Worm (Caenorhabditis elegans) whole organism, midembryonic: ENCODE measurements around the gene F31F4.11.

ENCODE experiments used
- cog-1 ChIP-seq: sonication (generic microtip); optimal IDR thresholded peaks from 2 replicates; lab custom pipeline; 2016; ENCODE audit warnings: missing genetic modification characterization, missing compliant biosample characterization
- flt-1 ChIP-seq: fragments of 200-800 bp; sonication (Bioruptor generic); IDR thresholded peaks from 2 replicates; pipeline ENCODE4 v1.3.6; 2022; ENCODE audit warnings: missing genetic modification characterization, missing compliant biosample characterization
- klf-2 ChIP-seq: fragments of 200-800 bp; sonication (Bioruptor generic); conservative IDR thresholded peaks from 2 replicates; pipeline ENCODE4 v1.3.6; 2022; ENCODE audit warnings: missing genetic modification reagents, missing genetic modification characterization, missing compliant biosample characterization
- med-1 ChIP-seq: sonication (generic microtip); optimal IDR thresholded peaks from 2 replicates; lab custom pipeline; 2017; ENCODE audit warnings: missing genetic modification characterization, mild to moderate bottlenecking, missing compliant biosample characterization, antibody characterized with exemption, missing genetic modification reagents; ENCODE audit not compliant: insufficient read depth
- tab-1 ChIP-seq: fragments of 200-800 bp; sonication (Bioruptor generic); IDR thresholded peaks from 2 replicates; pipeline ENCODE4 v1.3.6; 2022; ENCODE audit warnings: missing genetic modification characterization, missing compliant biosample characterization
- ztf-29 ChIP-seq: fragments of 200-800 bp; sonication (Bioruptor generic); IDR thresholded peaks from 2 replicates; pipeline ENCODE4 v1.3.6; 2022; ENCODE audit warnings: missing genetic modification reagents, missing genetic modification characterization, missing compliant biosample characterization

- TF ChIP-seq klf-2 (GFP tag; lab: Robert Waterston, UW) (no peak), med-1 (GFP tag; lab: Kevin White, UChicago) (no peak), flt-1 (GFP tag; lab: Robert Waterston, UW) (no peak), tab-1 (no peak), ztf-29 (GFP tag; lab: Robert Waterston, UW) (no peak), cog-1 (tag; lab: Kevin White, UChicago) (no peak)
These were observed 11.9 kb upstream of the F31F4.11 start for ce11 chrV:676090-676489.
